Fruit fly (Drosophila melanogaster) whole organism, embryonic: ENCODE measurements around the gene CG32483.

ENCODE experiments used
- BEAF-32 ChIP-seq: fragments of 200-800 bp; sonication (Bioruptor generic); optimal IDR thresholded peaks from 3 replicates; lab custom pipeline; 2017; ENCODE audit warnings: missing biosample characterization, missing genetic modification characterization, mild to moderate bottlenecking, moderate library complexity, missing genetic modification reagents
- CG10147 ChIP-seq: fragments of 200-800 bp; sonication (Bioruptor generic); optimal IDR thresholded peaks from 2 replicates; lab custom pipeline; 2019; ENCODE audit warnings: missing biosample characterization, mild to moderate bottlenecking, missing genetic modification characterization, moderate library complexity
- CG12155 ChIP-seq: fragments of 200-800 bp; sonication (Bioruptor generic); optimal IDR thresholded peaks from 3 replicates; lab custom pipeline; 2016; ENCODE audit warnings: missing biosample characterization, missing genetic modification characterization
- CG16779 ChIP-seq: fragments of 200-800 bp; sonication (Bioruptor generic); IDR thresholded peaks from 2 replicates; pipeline ENCODE4 v1.3.6; 2022; ENCODE audit warnings: missing biosample characterization, missing genetic modification characterization
- CG17359 ChIP-seq: fragments of 200-800 bp; sonication (Bioruptor generic); optimal IDR thresholded peaks from 3 replicates; lab custom pipeline; 2018; ENCODE audit warnings: missing biosample characterization, mild to moderate bottlenecking, missing genetic modification characterization, moderate library complexity
- CG17802 ChIP-seq: fragments of 200-800 bp; sonication (Bioruptor generic); optimal IDR thresholded peaks from 2 replicates; lab custom pipeline; 2018; ENCODE audit warnings: missing biosample characterization, mild to moderate bottlenecking, missing genetic modification characterization, moderate library complexity
- CG31441 ChIP-seq: fragments of 200-800 bp; sonication (Bioruptor generic); IDR thresholded peaks from 2 replicates; pipeline ENCODE4 v1.3.6; 2022; ENCODE audit warnings: missing biosample characterization, missing genetic modification characterization
- CG43689 ChIP-seq: fragments of 200-800 bp; sonication (Bioruptor generic); IDR thresholded peaks from 2 replicates; pipeline ENCODE4 v1.3.6; 2022; ENCODE audit warnings: missing biosample characterization, missing genetic modification characterization
- CG4707 ChIP-seq: fragments of 200-800 bp; sonication (Bioruptor generic); optimal IDR thresholded peaks from 2 replicates; lab custom pipeline; 2018; ENCODE audit warnings: missing biosample characterization, mild to moderate bottlenecking, missing genetic modification characterization, moderate library complexity
- CG4820 ChIP-seq: fragments of 200-800 bp; sonication (Bioruptor generic); optimal IDR thresholded peaks from 3 replicates; lab custom pipeline; 2016; ENCODE audit warnings: missing biosample characterization, missing genetic modification characterization
- CG5180 ChIP-seq: fragments of 200-800 bp; sonication (Bioruptor generic); optimal IDR thresholded peaks from 3 replicates; lab custom pipeline; 2017; ENCODE audit warnings: missing biosample characterization, missing genetic modification characterization, mild to moderate bottlenecking, moderate library complexity, missing genetic modification reagents
- CG7963 ChIP-seq: fragments of 200-800 bp; sonication (Bioruptor generic); IDR thresholded peaks from 3 replicates; pipeline ENCODE4 v1.3.6; 2022; ENCODE audit warnings: missing biosample characterization, missing genetic modification characterization; ENCODE audit not compliant: partially characterized antibody
- CG8924 ChIP-seq: fragments of 200-800 bp; optimal IDR thresholded peaks from 3 replicates; lab custom pipeline; 2019; ENCODE audit warnings: missing biosample characterization, mild to moderate bottlenecking, missing genetic modification characterization, moderate library complexity
- CG8944 ChIP-seq: fragments of 200-800 bp; sonication (Bioruptor generic); optimal IDR thresholded peaks from 3 replicates; lab custom pipeline; 2016; ENCODE audit warnings: missing biosample characterization, missing genetic modification characterization
- CG9817 ChIP-seq: fragments of 200-800 bp; sonication (Bioruptor generic); optimal IDR thresholded peaks from 2 replicates; lab custom pipeline; 2018; ENCODE audit warnings: missing biosample characterization, mild to moderate bottlenecking, missing genetic modification characterization, moderate library complexity
- Chrac-16 ChIP-seq: fragments of 200-800 bp; sonication (Bioruptor generic); optimal IDR thresholded peaks from 3 replicates; lab custom pipeline; 2016; ENCODE audit warnings: missing biosample characterization, missing genetic modification characterization
- CoRest ChIP-seq: fragments of 200-800 bp; sonication (Bioruptor generic); optimal IDR thresholded peaks from 3 replicates; lab custom pipeline; 2018; ENCODE audit warnings: missing biosample characterization, mild to moderate bottlenecking, missing genetic modification characterization, moderate library complexity
- D ChIP-seq, 2 experiments: fragments of 200-800 bp in 1 of 2; fragments of >200 bp in 1 of 2; sonication (Bioruptor generic) in 1 of 2; optimal IDR thresholded peaks; 2 replicates in 1 of 2; 3 replicates in 1 of 2; lab custom pipeline; 2017; ENCODE audit warnings: mild to moderate bottlenecking in 1 of 2, missing biosample characterization in 1 of 2, missing genetic modification characterization in 1 of 2, missing genetic modification reagents in 1 of 2
- Doc2 ChIP-seq: fragments of 200-800 bp; sonication (Bioruptor generic); IDR thresholded peaks from 2 replicates; pipeline ENCODE4 v1.3.6; 2022; ENCODE audit warnings: missing biosample characterization, missing genetic modification characterization
- ERR ChIP-seq: fragments of 200-800 bp; sonication (Bioruptor generic); optimal IDR thresholded peaks from 2 replicates; lab custom pipeline; 2016; ENCODE audit warnings: missing biosample characterization, missing genetic modification characterization
- Ets97D ChIP-seq: fragments of 200-800 bp; sonication (Bioruptor generic); optimal IDR thresholded peaks from 3 replicates; lab custom pipeline; 2016; ENCODE audit warnings: missing biosample characterization, missing genetic modification characterization
- Gsc ChIP-seq: fragments of 200-800 bp; sonication (Bioruptor generic); IDR thresholded peaks from 2 replicates; pipeline ENCODE4 v1.3.6; 2022; ENCODE audit warnings: missing biosample characterization, missing genetic modification characterization
- HLH4C ChIP-seq: fragments of 200-800 bp; sonication (Bioruptor generic); IDR thresholded peaks from 3 replicates; pipeline ENCODE4 v1.3.6; 2022; ENCODE audit warnings: missing biosample characterization, missing genetic modification characterization; ENCODE audit not compliant: partially characterized antibody
- Hey ChIP-seq: fragments of 200-800 bp; sonication (Bioruptor generic); optimal IDR thresholded peaks from 3 replicates; lab custom pipeline; 2018; ENCODE audit warnings: missing biosample characterization, mild to moderate bottlenecking, missing genetic modification characterization
- Hmr ChIP-seq: fragments of 200-800 bp; sonication (Bioruptor generic); optimal IDR thresholded peaks from 3 replicates; lab custom pipeline; 2017; ENCODE audit warnings: mild to moderate bottlenecking, missing biosample characterization, missing genetic modification reagents, missing genetic modification characterization
- Hsf ChIP-seq: fragments of 200-800 bp; sonication (Bioruptor generic); optimal IDR thresholded peaks from 3 replicates; lab custom pipeline; 2016; ENCODE audit warnings: missing biosample characterization, missing genetic modification characterization
- Lpt ChIP-seq: fragments of >200 bp; optimal IDR thresholded peaks from 2 replicates; lab custom pipeline; 2018; ENCODE audit warnings: missing biosample characterization, missing genetic modification characterization
- MTF-1 ChIP-seq: fragments of 200-800 bp; sonication (Bioruptor generic); optimal IDR thresholded peaks from 2 replicates; lab custom pipeline; 2018; ENCODE audit warnings: missing biosample characterization, mild to moderate bottlenecking, missing genetic modification characterization, borderline replicate concordance
- NC2β ChIP-seq: fragments of 200-800 bp; sonication (Bioruptor generic); optimal IDR thresholded peaks from 2 replicates; lab custom pipeline; 2016; ENCODE audit warnings: missing biosample characterization, missing genetic modification characterization
- Pdp1 ChIP-seq, 2 experiments: fragments of 200-800 bp; sonication (Bioruptor generic); optimal IDR thresholded peaks; 3 replicates each; lab custom pipeline; 2016; ENCODE audit warnings: missing biosample characterization in 2 of 2, missing genetic modification characterization in 2 of 2, mild to moderate bottlenecking in 1 of 2, moderate library complexity in 1 of 2
- ash1 ChIP-seq: fragments of 200-800 bp; sonication (Bioruptor generic); optimal IDR thresholded peaks from 2 replicates; lab custom pipeline; 2018; ENCODE audit warnings: missing biosample characterization, mild to moderate bottlenecking, missing genetic modification characterization
- bsh ChIP-seq, 2 experiments: fragments of 200-800 bp; sonication (Bioruptor generic); optimal IDR thresholded peaks; 2 replicates each; lab custom pipeline; 2017 to 2018; ENCODE audit warnings: mild to moderate bottlenecking in 2 of 2, missing biosample characterization in 2 of 2, missing genetic modification characterization in 2 of 2, moderate library complexity in 1 of 2
- chm ChIP-seq: fragments of 200-800 bp; sonication (Bioruptor generic); IDR thresholded peaks from 2 replicates; pipeline ENCODE4 v1.3.6; 2022; ENCODE audit warnings: missing biosample characterization, missing genetic modification characterization
- disco-r ChIP-seq: fragments of 200-800 bp; sonication (Bioruptor generic); optimal IDR thresholded peaks from 2 replicates; lab custom pipeline; 2016; ENCODE audit warnings: missing biosample characterization, missing genetic modification characterization
- dpn ChIP-seq, 2 experiments: fragments of 200-800 bp; sonication (Bioruptor generic); optimal IDR thresholded peaks; 3 replicates each; lab custom pipeline; 2016; ENCODE audit warnings: missing biosample characterization in 2 of 2, missing genetic modification characterization in 2 of 2
- en ChIP-seq: fragments of 200-800 bp; sonication (Bioruptor generic); optimal IDR thresholded peaks from 2 replicates; lab custom pipeline; 2016; ENCODE audit warnings: missing biosample characterization, missing genetic modification characterization
- esg ChIP-seq: fragments of 200-800 bp; sonication (Bioruptor generic); conservative IDR thresholded peaks from 2 replicates; pipeline ENCODE4 v1.3.6; 2022; ENCODE audit warnings: missing biosample characterization, missing genetic modification characterization
- exex ChIP-seq: fragments of 200-800 bp; sonication (Bioruptor generic); optimal IDR thresholded peaks from 4 replicates; lab custom pipeline; 2018; ENCODE audit warnings: missing biosample characterization, mild to moderate bottlenecking, missing genetic modification characterization, moderate library complexity
- fru ChIP-seq: fragments of >200 bp; optimal IDR thresholded peaks from 2 replicates; lab custom pipeline; 2017
- gcm ChIP-seq: fragments of 200-800 bp; sonication (Bioruptor generic); optimal IDR thresholded peaks from 2 replicates; lab custom pipeline; 2019; ENCODE audit warnings: missing biosample characterization, mild to moderate bottlenecking, missing genetic modification characterization, moderate library complexity
- grau ChIP-seq: fragments of 200-800 bp; optimal IDR thresholded peaks from 3 replicates; lab custom pipeline; 2019; ENCODE audit warnings: missing biosample characterization, mild to moderate bottlenecking, missing genetic modification characterization, moderate library complexity
- lbe ChIP-seq: fragments of 200-800 bp; sonication (Bioruptor generic); optimal IDR thresholded peaks from 2 replicates; lab custom pipeline; 2016; ENCODE audit warnings: missing biosample characterization, mild to moderate bottlenecking, missing genetic modification characterization
- nau ChIP-seq: fragments of 200-800 bp; sonication (Bioruptor generic); optimal IDR thresholded peaks from 3 replicates; lab custom pipeline; 2017; ENCODE audit warnings: missing biosample characterization, mild to moderate bottlenecking, missing genetic modification characterization, missing genetic modification reagents
- sens-2 ChIP-seq: fragments of 200-800 bp; sonication (Bioruptor generic); IDR thresholded peaks from 2 replicates; pipeline ENCODE4 v1.3.6; 2022; ENCODE audit warnings: missing biosample characterization, missing genetic modification characterization
- seq ChIP-seq: fragments of 200-800 bp; sonication (Bioruptor generic); IDR thresholded peaks from 2 replicates; pipeline ENCODE4 v1.3.6; 2022; ENCODE audit warnings: missing biosample characterization, missing genetic modification characterization
- sisA ChIP-seq: fragments of 200-800 bp; sonication (Bioruptor generic); IDR thresholded peaks from 2 replicates; pipeline ENCODE4 v1.3.6; 2022; ENCODE audit warnings: missing biosample characterization, missing genetic modification characterization
- stwl ChIP-seq: fragments of 200-800 bp; sonication (Bioruptor generic); optimal IDR thresholded peaks from 3 replicates; lab custom pipeline; 2018; ENCODE audit warnings: missing biosample characterization, mild to moderate bottlenecking, missing genetic modification characterization, moderate library complexity
- vvl ChIP-seq: fragments of 200-800 bp; sonication (Bioruptor generic); IDR thresholded peaks from 2 replicates; pipeline ENCODE4 v1.3.6; 2022; ENCODE audit warnings: missing biosample characterization, missing genetic modification characterization

The CG32483 gene

DNA sequence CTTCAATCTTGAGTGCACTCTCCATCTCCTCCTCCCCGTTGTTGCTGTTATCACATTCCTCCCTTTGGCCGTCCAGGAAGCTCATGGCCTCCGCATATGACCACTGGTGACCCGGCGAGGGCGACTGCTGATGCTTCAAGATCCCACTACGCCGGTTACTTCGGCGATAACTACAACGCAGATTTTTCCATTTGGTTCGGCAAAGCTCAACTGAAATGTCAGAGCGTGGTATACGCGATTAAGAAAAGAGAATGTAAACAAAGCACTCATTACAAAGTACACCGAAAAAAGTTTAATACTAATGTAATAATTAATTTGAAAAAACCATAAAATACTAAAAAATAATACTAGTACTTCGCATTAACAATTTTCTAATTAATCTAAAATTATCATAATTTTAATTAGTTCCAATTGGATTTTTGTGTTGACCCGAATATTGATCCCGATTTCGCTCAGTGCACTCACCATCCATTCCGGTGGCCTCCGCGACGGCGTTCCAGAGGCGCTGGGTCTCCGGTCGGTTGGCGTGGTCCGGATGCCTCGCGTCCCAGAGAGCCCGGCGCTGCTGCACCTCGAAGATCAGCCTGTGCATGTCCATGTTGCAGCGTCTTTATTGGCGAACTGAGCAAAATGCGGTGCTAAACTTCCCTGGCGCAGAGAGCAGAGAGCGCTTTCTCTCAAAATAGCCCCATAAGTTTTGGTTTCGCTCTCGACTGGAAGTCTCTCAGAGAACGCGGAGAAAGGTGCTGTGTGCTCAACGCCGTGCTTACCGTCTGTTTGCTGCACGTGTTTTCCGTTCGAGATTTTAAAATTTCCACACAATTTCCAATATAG, 48.9 kb upstream of the CG32483 start (continued):
- TF ChIP-seq esg (peak; percentile 87), CG8924 (peak; percentile 95), Chrac-16 (GFP tag; lab: Kevin White, UChicago) (peak; percentile 88), MTF-1 (GFP tag; lab: Kevin White, UChicago) (peak; percentile 81), sens-2 (GFP tag; lab: Robert Waterston, UW) (peak; percentile 89), ERR (GFP tag; lab: Kevin White, UChicago) (peak; percentile 51), Hsf (GFP tag; lab: Kevin White, UChicago) (peak; percentile 83), exex (peak; percentile 56), grau (tag; lab: Kevin White, UChicago) (peak; percentile 91), Gsc (GFP tag; lab: Robert Waterston, UW) (peak; percentile 70), CG4707 (peak; percentile 80), CG10147 (GFP tag; lab: Kevin White, UChicago) (peak; percentile 91), CG8944 (peak; percentile 42), lbe (GFP tag; lab: Kevin White, UChicago) (peak; percentile 88), D (optimal IDR thresholded peaks at IDR 0.05; lab: Kevin White, UChicago) (no peak), D (GFP tag; optimal IDR thresholded peaks at IDR 0.05; lab: Kevin White, UChicago) (peak; percentile 94), BEAF-32 (no peak), Hmr (peak; percentile 83), disco-r (no peak), CG16779 (GFP tag; lab: Robert Waterston, UW) (no peak), Pdp1 (GFP tag; optimal IDR thresholded peaks at IDR 0.05; lab: Kevin White, UChicago) (peak; percentile 66 to 75), CG43689 (GFP tag; lab: Robert Waterston, UW) (peak; percentile 74), Doc2 (GFP tag; lab: Robert Waterston, UW) (peak; percentile 52; the same call in 1 of the 2 replicates), fru (lab: Kevin White, UChicago) (no peak), CG31441 (GFP tag; lab: Robert Waterston, UW) (peak; percentile 95), Hey (tag; lab: Kevin White, UChicago) (peak; percentile 19), HLH4C (no peak), CG17802 (tag; lab: Kevin White, UChicago) (peak; percentile 61), NC2β (GFP tag; lab: Kevin White, UChicago) (peak; percentile 46), CG9817 (tag; lab: Kevin White, UChicago) (peak; percentile 82), Ets97D (GFP tag; lab: Kevin White, UChicago) (peak; percentile 1), CG4820 (GFP tag; lab: Kevin White, UChicago) (peak; percentile 93), dpn (GFP tag; optimal IDR thresholded peaks at IDR 0.05; lab: Kevin White, UChicago) (peak; percentile 67 to 90), sisA (GFP tag; lab: Robert Waterston, UW) (peak; percentile 90), nau (GFP tag; lab: Kevin White, UChicago) (peak; percentile 85), CG17359 (tag; lab: Kevin White, UChicago) (peak; percentile 94), en (GFP tag; lab: Kevin White, UChicago) (no peak), chm (peak; percentile 80), ash1 (GFP tag; lab: Kevin White, UChicago) (no peak), CG12155 (GFP tag; lab: Kevin White, UChicago) (peak; percentile 84), gcm (GFP tag; lab: Kevin White, UChicago) (peak; percentile 92), seq (GFP tag; lab: Robert Waterston, UW) (peak; percentile 87), Lpt (GFP tag; lab: Kevin White, UChicago) (no peak), stwl (tag; lab: Kevin White, UChicago) (peak; percentile 17), CoRest (tag; lab: Kevin White, UChicago) (peak; percentile 94), CG7963 (no peak), vvl (peak; percentile 97), bsh (GFP tag; optimal IDR thresholded peaks at IDR 0.05; lab: Kevin White, UChicago) (peak; percentile 92 to 97), CG5180 (GFP tag; lab: Kevin White, UChicago) (peak; percentile 77)
